Fruit fly (Drosophila melanogaster) whole organism, pupa: ENCODE data around the gene Gorab.

ENCODE experiments used
- D1 ChIP-seq: fragments of 200-800 bp; sonication (Bioruptor generic); optimal IDR thresholded peaks from 2 replicates; lab custom pipeline; 2018; ENCODE audit warnings: missing biosample characterization, mild to moderate bottlenecking, missing genetic modification characterization, moderate library complexity
- Pif1B ChIP-seq: fragments of 200-800 bp; sonication (Bioruptor generic); optimal IDR thresholded peaks from 3 replicates; lab custom pipeline; 2016; ENCODE audit warnings: missing biosample characterization, missing genetic modification characterization

DNA sequence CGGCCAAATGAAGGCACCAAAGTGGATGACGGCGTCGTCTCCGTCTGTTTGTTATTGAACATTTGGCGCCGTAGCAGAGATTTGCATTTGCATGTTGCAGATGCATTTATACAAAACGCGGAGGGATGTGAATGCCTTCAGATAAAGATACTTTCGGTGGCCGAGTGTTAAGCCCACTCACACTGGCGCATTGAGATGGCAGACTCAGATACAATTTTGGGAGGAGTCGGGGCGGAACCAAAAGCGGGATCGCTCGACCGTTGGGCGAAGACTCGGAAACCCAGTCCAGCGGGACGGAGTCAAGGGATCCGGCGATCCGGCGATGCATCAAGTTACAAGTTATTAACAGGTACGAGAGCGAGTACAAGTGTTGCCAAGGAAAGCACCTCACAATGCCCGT, 16.5 kb downstream of the Gorab start:
- no peak for TF ChIP-seq D1 (tag; lab: Kevin White, UChicago)
- no peak for TF ChIP-seq Pif1B (GFP tag; lab: Kevin White, UChicago)
